Worm (Caenorhabditis elegans): ENCODE data around the gene clc-5.

clc-5 gene

ce11 chrX:7466682-7467081 is 33.3 kb downstream of the clc-5 start:
- TF ChIP-seq dao-5 (tag; optimal IDR thresholded peaks at IDR 0.05) (no peak), W03F9.2 (tag; optimal IDR thresholded peaks at IDR 0.05) (no peak), him-1 (tag; optimal IDR thresholded peaks at IDR 0.05) (no peak)

ce11 chrX:7469907-7470306 is 36.5 kb downstream of the clc-5 start:
- TF ChIP-seq W03F9.2 (tag; optimal IDR thresholded peaks at IDR 0.05) (no peak), dao-5 (tag; optimal IDR thresholded peaks at IDR 0.05) (no peak), him-1 (tag; optimal IDR thresholded peaks at IDR 0.05) (no peak)

ce11 chrX:7474968-7475433 is 41.6 kb downstream of the clc-5 start, which contains the start of gene coh-1:
Gene coh-1, minus strand, starts transcription at chrX:7475018.
- TF ChIP-seq dao-5 (tag; optimal IDR thresholded peaks at IDR 0.05) (no peak), him-1 (tag; optimal IDR thresholded peaks at IDR 0.05) (no peak), W03F9.2 (tag; optimal IDR thresholded peaks at IDR 0.05) (no peak)

ce11 chrX:7478476-7478875 is 45.1 kb downstream of the clc-5 start:
- TF ChIP-seq W03F9.2 (tag; optimal IDR thresholded peaks at IDR 0.05) (no peak), him-1 (tag; optimal IDR thresholded peaks at IDR 0.05) (no peak), dao-5 (tag; optimal IDR thresholded peaks at IDR 0.05) (no peak)

ce11 chrX:7478948-7479347 is 45.6 kb downstream of the clc-5 start, which contains the start of gene mek-1:
Gene mek-1, plus strand, starts transcription at chrX:7479248.
- TF ChIP-seq dao-5 (tag; optimal IDR thresholded peaks at IDR 0.05) (no peak), him-1 (tag; optimal IDR thresholded peaks at IDR 0.05) (no peak), W03F9.2 (tag; optimal IDR thresholded peaks at IDR 0.05) (no peak)

ce11 chrX:7480756-7481155 is 47.4 kb downstream of the clc-5 start, which contains the start of gene F48E3.9:
Gene F48E3.9, plus strand, starts transcription at chrX:7481056.
- TF ChIP-seq him-1 (tag; optimal IDR thresholded peaks at IDR 0.05), result no peak
- TF ChIP-seq W03F9.2 (tag; optimal IDR thresholded peaks at IDR 0.05), result no peak
- no peak for TF ChIP-seq dao-5 (tag; optimal IDR thresholded peaks at IDR 0.05)
